Worm (Caenorhabditis elegans): ENCODE data around the gene dmsr-11.

Gene dmsr-11

DNA sequence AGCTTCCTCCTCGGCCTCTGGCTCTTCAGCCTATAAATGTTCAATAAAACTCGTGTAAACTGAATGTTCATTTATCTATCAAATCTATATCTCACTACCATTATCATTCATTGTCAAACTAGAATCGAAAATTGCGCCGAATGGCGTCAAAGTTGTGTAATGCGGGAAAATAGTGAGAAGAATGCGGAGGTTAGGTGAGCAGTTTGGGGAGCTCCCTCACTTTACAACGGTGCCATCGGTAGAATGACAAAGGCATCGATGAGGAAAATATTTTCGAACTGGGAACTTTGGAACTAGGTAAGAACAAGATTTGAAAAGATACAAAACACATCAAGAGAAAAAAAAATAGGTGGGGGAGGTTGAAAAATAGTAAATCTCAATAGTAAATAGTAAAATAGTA is 36.3 kb downstream of the dmsr-11 start:
- TF ChIP-seq nhr-12 (tag; optimal IDR thresholded peaks at IDR 0.05) (no peak), nhr-25 (tag; optimal IDR thresholded peaks at IDR 0.05) (no peak), nhr-77 (tag; optimal IDR thresholded peaks at IDR 0.05) (no peak), elt-1 (tag; optimal IDR thresholded peaks at IDR 0.05) (no peak)

DNA sequence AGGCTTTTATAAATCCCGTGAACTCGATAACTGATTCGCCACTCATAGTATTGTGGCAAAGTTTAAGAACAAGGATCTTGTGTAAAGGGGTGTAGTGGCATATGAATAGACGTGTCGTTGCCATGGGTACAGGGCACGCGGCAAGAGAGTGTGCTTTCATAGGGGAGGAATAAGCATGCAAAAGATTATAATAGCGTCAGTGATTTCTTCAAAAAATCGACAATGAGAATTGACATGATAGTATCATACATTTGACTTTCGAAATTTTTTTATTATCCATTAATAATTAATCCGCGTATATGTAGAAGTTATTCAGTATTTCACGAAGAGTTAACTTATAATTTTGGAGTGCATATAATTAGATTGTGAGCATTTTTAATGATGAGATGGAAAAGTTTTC is 38.9 kb downstream of the dmsr-11 start, which contains the start of gene bbs-8:
Gene bbs-8 (minus strand): TSS at position 101 of the 400 bp plus-strand sequence.
- TF ChIP-seq tbx-2 (tag; optimal IDR thresholded peaks at IDR 0.05) (no peak), egl-27 (tag; optimal IDR thresholded peaks at IDR 0.05) (no peak), nhr-76 (tag; optimal IDR thresholded peaks at IDR 0.05) (no peak), nhr-11 (tag; optimal IDR thresholded peaks at IDR 0.05) (no peak), unc-62 (GFP tag; optimal IDR thresholded peaks at IDR 0.05) (no peak), ama-1 (optimal IDR thresholded peaks at IDR 0.05) (no peak), nhr-28 (tag; optimal IDR thresholded peaks at IDR 0.05) (no peak), ceh-82 (tag; optimal IDR thresholded peaks at IDR 0.05) (no peak)

DNA sequence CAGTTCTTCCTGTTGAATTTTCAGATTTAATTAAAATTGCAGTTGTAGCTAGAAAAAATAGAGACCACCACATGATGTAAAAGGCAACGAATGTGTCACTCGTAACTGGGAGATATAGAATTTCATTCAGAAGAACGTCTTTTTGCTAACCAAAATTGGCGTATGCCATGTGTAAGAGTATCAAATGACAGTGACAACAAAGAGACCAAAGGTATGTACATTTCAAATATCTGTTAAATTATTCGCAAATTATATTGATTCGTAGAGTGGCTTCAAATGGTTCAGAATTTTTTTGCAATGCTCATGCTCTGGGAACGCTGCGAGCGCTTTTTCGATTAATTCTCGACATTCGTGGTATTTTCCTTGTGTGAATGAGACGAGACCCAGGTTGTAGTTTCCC is 41.5 kb downstream of the dmsr-11 start, which contains the start of gene T25F10.4:
Gene T25F10.4 (minus strand): TSS at position 101 of the 400 bp plus-strand sequence.
- TF ChIP-seq mdl-1 (tag; optimal IDR thresholded peaks at IDR 0.05): no peak
- TF ChIP-seq fkh-2 (tag; optimal IDR thresholded peaks at IDR 0.05): no peak
- TF ChIP-seq nhr-23 (tag; optimal IDR thresholded peaks at IDR 0.05): no peak

DNA sequence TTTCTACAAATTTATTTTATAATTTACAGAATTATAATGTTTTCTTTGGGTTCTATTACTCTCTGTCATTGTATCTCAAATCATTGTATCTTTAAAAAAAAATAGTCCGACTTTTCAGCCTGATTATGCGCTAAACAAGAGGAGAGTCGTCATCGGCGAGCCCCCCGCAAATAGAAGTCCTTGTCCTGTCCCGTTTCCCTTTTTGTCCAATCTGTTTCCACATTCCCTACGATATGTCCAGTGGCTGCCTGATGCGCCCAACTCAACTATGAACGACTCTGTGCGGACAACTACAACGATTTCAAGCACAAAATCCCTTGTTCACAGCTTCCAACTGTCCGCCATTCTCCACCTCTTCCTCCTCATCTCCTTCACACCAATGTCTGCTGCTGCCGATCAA is 45.9 kb downstream of the dmsr-11 start, which contains the start of gene dbl-1:
Gene dbl-1 (plus strand): TSS at position 119 of the 400 bp plus-strand sequence.
- TF ChIP-seq egl-27 (tag; optimal IDR thresholded peaks at IDR 0.05): no peak
- no peak for TF ChIP-seq elt-2 (tag; optimal IDR thresholded peaks at IDR 0.05)
- TF ChIP-seq skn-1 (tag; optimal IDR thresholded peaks at IDR 0.05): no peak
- TF ChIP-seq fos-1 (tag; optimal IDR thresholded peaks at IDR 0.05): no peak
- TF ChIP-seq R02D3.7 (tag; optimal IDR thresholded peaks at IDR 0.05): no peak
- no peak for TF ChIP-seq pqm-1 (tag; optimal IDR thresholded peaks at IDR 0.05)
- no peak for TF ChIP-seq mdl-1 (tag; optimal IDR thresholded peaks at IDR 0.05)
- TF ChIP-seq nhr-11 (tag; optimal IDR thresholded peaks at IDR 0.05): no peak
- no peak for TF ChIP-seq lin-15B (tag; optimal IDR thresholded peaks at IDR 0.05)
- TF ChIP-seq pha-4 (tag; optimal IDR thresholded peaks at IDR 0.05): no peak
- TF ChIP-seq nhr-43 (tag; optimal IDR thresholded peaks at IDR 0.05; ENCODE audit: poor library complexity, severe bottlenecking): no peak
- no peak for TF ChIP-seq tbx-2 (tag; optimal IDR thresholded peaks at IDR 0.05)

DNA sequence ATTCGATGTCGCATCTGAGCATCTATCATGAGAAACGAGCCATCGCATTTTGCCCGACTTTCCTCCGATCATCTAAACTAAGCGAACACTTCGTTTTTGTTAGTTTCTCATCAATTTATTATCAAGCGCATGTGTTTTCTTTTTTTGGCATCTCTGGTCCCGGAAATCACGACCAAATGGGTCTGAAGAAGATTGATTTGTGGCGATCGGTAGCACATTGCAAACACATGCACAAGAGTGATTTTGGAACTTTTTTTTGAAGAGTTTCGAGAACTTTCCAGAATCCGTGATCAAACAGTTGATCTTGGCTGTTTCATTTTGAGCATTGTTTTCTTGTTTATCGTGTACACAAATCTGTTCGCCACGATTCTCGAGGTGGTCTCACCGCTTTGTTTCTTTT is 50.6 kb downstream of the dmsr-11 start:
- TF ChIP-seq hmg-11 (tag; optimal IDR thresholded peaks at IDR 0.05) (no peak), elt-3 (tag; optimal IDR thresholded peaks at IDR 0.05) (no peak), ceh-82 (tag; optimal IDR thresholded peaks at IDR 0.05) (no peak), elt-2 (tag; optimal IDR thresholded peaks at IDR 0.05) (no peak), nhr-25 (tag; optimal IDR thresholded peaks at IDR 0.05) (no peak), ceh-16 (tag; optimal IDR thresholded peaks at IDR 0.05) (no peak), nhr-67 (tag; optimal IDR thresholded peaks at IDR 0.05) (no peak), nhr-77 (tag; optimal IDR thresholded peaks at IDR 0.05) (no peak), unc-39 (tag; optimal IDR thresholded peaks at IDR 0.05) (no peak), snpc-4 (tag; optimal IDR thresholded peaks at IDR 0.05) (no peak), R02D3.7 (tag; optimal IDR thresholded peaks at IDR 0.05) (no peak), nhr-23 (tag; optimal IDR thresholded peaks at IDR 0.05) (no peak), fkh-10 (GFP tag; optimal IDR thresholded peaks at IDR 0.05) (no peak), pqm-1 (tag; optimal IDR thresholded peaks at IDR 0.05) (no peak), nhr-11 (tag; optimal IDR thresholded peaks at IDR 0.05) (no peak), ceh-28 (tag; optimal IDR thresholded peaks at IDR 0.05) (no peak), nhr-237 (tag; optimal IDR thresholded peaks at IDR 0.05) (no peak), pha-4 (tag; optimal IDR thresholded peaks at IDR 0.05) (no peak), ama-1 (optimal IDR thresholded peaks at IDR 0.05) (no peak)

All from whole organism, L3 larva.